Fruit fly (Drosophila melanogaster): ENCODE data around the gene CG7990.

Gene CG7990

DNA sequence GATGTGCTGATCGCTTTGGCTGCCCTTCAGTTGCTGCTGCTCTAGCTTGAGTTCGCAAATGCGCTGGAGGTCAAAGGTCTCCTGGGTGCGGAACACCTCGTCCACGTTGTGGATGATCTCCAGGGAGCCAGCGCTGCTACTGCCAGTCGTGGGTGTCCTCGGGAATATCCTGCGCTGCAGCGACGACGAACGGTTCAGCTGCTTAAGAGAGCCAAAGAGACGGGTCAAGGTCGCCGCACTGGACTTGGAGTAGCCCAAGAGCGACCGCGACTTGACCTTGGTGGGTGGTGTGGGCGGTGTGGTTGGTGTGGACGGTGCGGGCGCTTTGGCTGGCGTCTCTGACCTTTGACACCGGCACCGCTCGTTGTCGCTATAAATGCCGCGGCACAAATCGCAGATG, 47.5 kb downstream of the CG7990 start:
- TF ChIP-seq CG1620 (GFP tag; optimal IDR thresholded peaks at IDR 0.05) (no peak), CG11617 (GFP tag; optimal IDR thresholded peaks at IDR 0.05) (no peak), CG14711 (tag; optimal IDR thresholded peaks at IDR 0.05) (no peak), Hr96 (GFP tag; optimal IDR thresholded peaks at IDR 0.05) (no peak), cnc (optimal IDR thresholded peaks at IDR 0.05) (no peak), CG33017 (tag; optimal IDR thresholded peaks at IDR 0.05) (no peak), pad (GFP tag; optimal IDR thresholded peaks at IDR 0.05) (no peak), CG12768 (GFP tag; optimal IDR thresholded peaks at IDR 0.05) (no peak), Mnt (GFP tag; optimal IDR thresholded peaks at IDR 0.05) (no peak), ovo (GFP tag; optimal IDR thresholded peaks at IDR 0.05) (no peak), Clk (GFP tag; optimal IDR thresholded peaks at IDR 0.05) (no peak), toe (GFP tag; optimal IDR thresholded peaks at IDR 0.05) (no peak), tj (GFP tag; optimal IDR thresholded peaks at IDR 0.05) (no peak), CG7045 (GFP tag; optimal IDR thresholded peaks at IDR 0.05) (no peak), cic (GFP tag; optimal IDR thresholded peaks at IDR 0.05) (no peak), CG5204 (GFP tag; optimal IDR thresholded peaks at IDR 0.05) (no peak), kay (GFP tag; ENCODE audit: borderline replicate concordance) (no peak)

- TF ChIP-seq kay (GFP tag; ENCODE audit: borderline replicate concordance) = peak; percentile 93
- no peak for TF ChIP-seq CG5204 (GFP tag; optimal IDR thresholded peaks at IDR 0.05)
- TF ChIP-seq tj (GFP tag; optimal IDR thresholded peaks at IDR 0.05) = peak; percentile 68
- no peak for TF ChIP-seq toe (GFP tag; optimal IDR thresholded peaks at IDR 0.05)
- TF ChIP-seq CG7045 (GFP tag; optimal IDR thresholded peaks at IDR 0.05) = no peak
- no peak for TF ChIP-seq ovo (GFP tag; optimal IDR thresholded peaks at IDR 0.05)
- peak; percentile 63 for TF ChIP-seq bab1 (GFP tag; optimal IDR thresholded peaks at IDR 0.05)
- no peak for TF ChIP-seq Hr96 (GFP tag; optimal IDR thresholded peaks at IDR 0.05)
- TF ChIP-seq cnc (optimal IDR thresholded peaks at IDR 0.05) = no peak
- peak; percentile 57 for TF ChIP-seq Mnt (GFP tag; optimal IDR thresholded peaks at IDR 0.05)
- no peak for TF ChIP-seq CG1620 (GFP tag; optimal IDR thresholded peaks at IDR 0.05)
- peak; percentile 94 for TF ChIP-seq pad (GFP tag; optimal IDR thresholded peaks at IDR 0.05)
- TF ChIP-seq Crg-1 (GFP tag; optimal IDR thresholded peaks at IDR 0.05) = no peak
- no peak for TF ChIP-seq CG33017 (tag; optimal IDR thresholded peaks at IDR 0.05)
- TF ChIP-seq Clk (GFP tag; optimal IDR thresholded peaks at IDR 0.05) = no peak
- TF ChIP-seq CG14711 (tag; optimal IDR thresholded peaks at IDR 0.05) = no peak
- TF ChIP-seq CG7101 (tag; optimal IDR thresholded peaks at IDR 0.05) = no peak
- no peak for TF ChIP-seq CG11617 (GFP tag; optimal IDR thresholded peaks at IDR 0.05)
- TF ChIP-seq CG12768 (GFP tag; optimal IDR thresholded peaks at IDR 0.05) = peak; percentile 53
- peak; percentile 66 for TF ChIP-seq cic (GFP tag; optimal IDR thresholded peaks at IDR 0.05)
Observed at dm6 chrX:19153288-19154130, 48.3 kb downstream of the CG7990 start.

dm6 chrX:19152570-19153287, 49.0 kb downstream of the CG7990 start:
- TF ChIP-seq tj (GFP tag; optimal IDR thresholded peaks at IDR 0.05) (peak; percentile 23), Hr96 (GFP tag; optimal IDR thresholded peaks at IDR 0.05) (peak; percentile 56), CG12768 (GFP tag; optimal IDR thresholded peaks at IDR 0.05) (peak; percentile 46), toe (GFP tag; optimal IDR thresholded peaks at IDR 0.05) (peak; percentile 58), CG11617 (GFP tag; optimal IDR thresholded peaks at IDR 0.05) (peak; percentile 87), CG33017 (tag; optimal IDR thresholded peaks at IDR 0.05) (peak; percentile 45), bab1 (GFP tag; optimal IDR thresholded peaks at IDR 0.05) (peak; percentile 64), CG1620 (GFP tag; optimal IDR thresholded peaks at IDR 0.05) (peak; percentile 15), CG7045 (GFP tag; optimal IDR thresholded peaks at IDR 0.05) (peak; percentile 57), ovo (GFP tag; optimal IDR thresholded peaks at IDR 0.05) (peak; percentile 62), Clk (GFP tag; optimal IDR thresholded peaks at IDR 0.05) (no peak), CG14711 (tag; optimal IDR thresholded peaks at IDR 0.05) (peak; percentile 76), cic (GFP tag; optimal IDR thresholded peaks at IDR 0.05) (no peak), cnc (optimal IDR thresholded peaks at IDR 0.05) (no peak), CG7101 (tag; optimal IDR thresholded peaks at IDR 0.05) (peak; percentile 74), Mnt (GFP tag; optimal IDR thresholded peaks at IDR 0.05) (peak; percentile 22), kay (GFP tag; ENCODE audit: borderline replicate concordance) (peak; percentile 92), pad (GFP tag; optimal IDR thresholded peaks at IDR 0.05) (peak; percentile 16), Crg-1 (GFP tag; optimal IDR thresholded peaks at IDR 0.05) (peak; percentile 49), CG5204 (GFP tag; optimal IDR thresholded peaks at IDR 0.05) (peak; percentile 72)

DNA sequence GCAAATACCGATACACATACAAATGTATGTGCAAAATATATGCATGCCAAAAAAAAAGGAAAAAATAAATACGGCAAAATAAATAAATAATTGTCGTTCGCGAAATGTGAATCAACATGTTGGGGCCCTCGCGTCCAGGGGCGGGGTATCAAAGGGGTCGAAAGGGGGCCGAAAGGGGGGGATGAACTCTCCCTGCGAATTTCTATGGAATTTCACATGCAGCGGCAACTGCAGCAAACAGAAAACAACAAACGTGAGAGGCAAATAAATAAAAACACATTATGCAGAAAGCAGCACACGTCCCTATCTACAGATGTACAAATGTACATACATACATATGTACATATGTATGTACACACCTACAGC, 52.3 kb downstream of the CG7990 start:
- TF ChIP-seq ovo (GFP tag; optimal IDR thresholded peaks at IDR 0.05) = peak; percentile 28
- no peak for TF ChIP-seq CG7101 (tag; optimal IDR thresholded peaks at IDR 0.05)

- TF ChIP-seq CG1620 (GFP tag; optimal IDR thresholded peaks at IDR 0.05) = no peak
- no peak for TF ChIP-seq CG7045 (GFP tag; optimal IDR thresholded peaks at IDR 0.05)
- no peak for TF ChIP-seq cnc (optimal IDR thresholded peaks at IDR 0.05)
- no peak for TF ChIP-seq kay (GFP tag; ENCODE audit: borderline replicate concordance)
- no peak for TF ChIP-seq CG7101 (tag; optimal IDR thresholded peaks at IDR 0.05)
- no peak for TF ChIP-seq Hr96 (GFP tag; optimal IDR thresholded peaks at IDR 0.05)
- TF ChIP-seq bab1 (GFP tag; optimal IDR thresholded peaks at IDR 0.05) = no peak
- TF ChIP-seq Crg-1 (GFP tag; optimal IDR thresholded peaks at IDR 0.05) = no peak
- TF ChIP-seq tj (GFP tag; optimal IDR thresholded peaks at IDR 0.05) = peak; percentile 89
- TF ChIP-seq CG14711 (tag; optimal IDR thresholded peaks at IDR 0.05) = no peak
- TF ChIP-seq CG12768 (GFP tag; optimal IDR thresholded peaks at IDR 0.05) = no peak
- no peak for TF ChIP-seq CG5204 (GFP tag; optimal IDR thresholded peaks at IDR 0.05)
- TF ChIP-seq Clk (GFP tag; optimal IDR thresholded peaks at IDR 0.05) = no peak
- peak; percentile 58 for TF ChIP-seq ovo (GFP tag; optimal IDR thresholded peaks at IDR 0.05)
Observed at dm6 chrX:19148798-19149510, 52.8 kb downstream of the CG7990 start.
